Worm (Caenorhabditis elegans): ENCODE data around the gene clec-129.

clec-129 gene

ce11 chrII:3524097-3524496, 47.2 kb upstream of the clec-129 start, which contains the start of gene col-72:
TSS of gene col-72 (minus strand) at chrII:3524197.
- TF ChIP-seq sea-2 (GFP tag; IDR thresholded peaks at IDR 0.05) (no peak), somi-1 (GFP tag; optimal IDR thresholded peaks at IDR 0.05) (no peak), K11D2.4 (GFP tag; IDR thresholded peaks at IDR 0.05) (no peak), efl-1 (GFP tag; optimal IDR thresholded peaks at IDR 0.05) (no peak), F49E8.2 (tag; optimal IDR thresholded peaks at IDR 0.05; ENCODE audit: insufficient read depth) (no peak), lag-1 (GFP tag; IDR thresholded peaks at IDR 0.05) (no peak), ztf-3 (GFP tag; optimal IDR thresholded peaks at IDR 0.05) (no peak), egrh-3 (GFP tag; IDR thresholded peaks at IDR 0.05) (no peak), F52B5.7 (tag; optimal IDR thresholded peaks at IDR 0.05) (no peak), Y67H2A.10 (GFP tag; conservative IDR thresholded peaks at IDR 0.05) (no peak), tlf-1 (GFP tag; optimal IDR thresholded peaks at IDR 0.05) (no peak), nhr-120 (GFP tag; IDR thresholded peaks at IDR 0.05) (no peak), dpl-1 (GFP tag; optimal IDR thresholded peaks at IDR 0.05) (no peak), nhr-27 (tag; optimal IDR thresholded peaks at IDR 0.05) (no peak), lin-26 (GFP tag; IDR thresholded peaks at IDR 0.05) (no peak), hlh-12 (tag; optimal IDR thresholded peaks at IDR 0.05) (no peak)

- TF ChIP-seq F57A8.1 (GFP tag; optimal IDR thresholded peaks at IDR 0.05), result no peak
- no peak for TF ChIP-seq Y79H2A.3 (GFP tag; conservative IDR thresholded peaks at IDR 0.05)
- TF ChIP-seq snpc-1.3 (tag; optimal IDR thresholded peaks at IDR 0.05; ENCODE audit: insufficient read depth), result no peak
- TF ChIP-seq fkh-3 (tag; optimal IDR thresholded peaks at IDR 0.05), result no peak
- TF ChIP-seq mes-4 (tag; optimal IDR thresholded peaks at IDR 0.05), result no peak
- no peak for TF ChIP-seq aptf-3 (GFP tag; IDR thresholded peaks at IDR 0.05)
- TF ChIP-seq rcor-1 (GFP tag; IDR thresholded peaks at IDR 0.05), result no peak
- no peak for TF ChIP-seq dpl-1 (GFP tag; optimal IDR thresholded peaks at IDR 0.05)
- no peak for TF ChIP-seq nfyb-1 (GFP tag; IDR thresholded peaks at IDR 0.05)
- TF ChIP-seq F37B4.10 (GFP tag; IDR thresholded peaks at IDR 0.05), result no peak
- TF ChIP-seq ceh-100 (GFP tag; IDR thresholded peaks at IDR 0.05), result no peak
- TF ChIP-seq him-1 (tag; optimal IDR thresholded peaks at IDR 0.05), result no peak
- TF ChIP-seq ceh-27 (GFP tag; optimal IDR thresholded peaks at IDR 0.05), result no peak
- TF ChIP-seq die-1 (tag; optimal IDR thresholded peaks at IDR 0.05), result no peak
- no peak for TF ChIP-seq ztf-3 (GFP tag; optimal IDR thresholded peaks at IDR 0.05)
Observed at ce11 chrII:3527460-3527859, 43.8 kb upstream of the clec-129 start.

- TF ChIP-seq let-526 (GFP tag; IDR thresholded peaks at IDR 0.05) (no peak), cebp-2 (GFP tag; IDR thresholded peaks at IDR 0.05) (0 out of 2 replicates have a peak, but pooled peaks have one; percentile 53)
Observed at ce11 chrII:3528256-3528655, 43.0 kb upstream of the clec-129 start, which contains the start of gene ncs-6. TSS of gene ncs-6 (minus strand) at chrII:3528516.

ce11 chrII:3540151-3540550, 31.1 kb upstream of the clec-129 start:
- TF ChIP-seq hsf-1 (GFP tag; IDR thresholded peaks at IDR 0.05) (no peak), lir-1 (GFP tag; conservative IDR thresholded peaks at IDR 0.05) (no peak), T26A5.8 (tag; optimal IDR thresholded peaks at IDR 0.05) (no peak), ztf-3 (GFP tag; optimal IDR thresholded peaks at IDR 0.05) (no peak), cebp-2 (GFP tag; IDR thresholded peaks at IDR 0.05) (no peak), nhr-179 (tag; optimal IDR thresholded peaks at IDR 0.05) (no peak), ztf-26 (tag; optimal IDR thresholded peaks at IDR 0.05) (no peak), egrh-3 (GFP tag; IDR thresholded peaks at IDR 0.05) (peak; percentile 42; the same call in 1 of the 2 replicates), hlh-26 (GFP tag; conservative IDR thresholded peaks at IDR 0.05) (no peak), F57C9.4 (tag; optimal IDR thresholded peaks at IDR 0.05) (no peak), dpl-1 (GFP tag; optimal IDR thresholded peaks at IDR 0.05) (no peak), zfh-2 (GFP tag; conservative IDR thresholded peaks at IDR 0.05) (peak; percentile 69), ccch-3 (GFP tag; optimal IDR thresholded peaks at IDR 0.05) (no peak), mcd-1 (GFP tag; IDR thresholded peaks at IDR 0.05) (0 out of 2 replicates have a peak, but pooled peaks have one; percentile 18), ama-1 (optimal IDR thresholded peaks at IDR 0.05) (no peak), ama-1 (GFP tag; optimal IDR thresholded peaks at IDR 0.05) (no peak)
